Fruit fly (Drosophila melanogaster) whole organism, wandering third instar larva: ENCODE measurements around the gene Indy.

Experiments used
- Abd-B ChIP-seq: fragments of >200 bp; optimal IDR thresholded peaks from 2 replicates; lab custom pipeline; 2017; ENCODE audit warnings: missing biosample characterization, missing genetic modification characterization
- CG32264 ChIP-seq: fragments of 200-800 bp; sonication (Bioruptor generic); optimal IDR thresholded peaks from 2 replicates; lab custom pipeline; 2016; ENCODE audit warnings: missing biosample characterization, missing genetic modification characterization
- CG9705 ChIP-seq: fragments of 200-800 bp; sonication (Bioruptor generic); optimal IDR thresholded peaks from 2 replicates; lab custom pipeline; 2018; ENCODE audit warnings: missing biosample characterization, mild to moderate bottlenecking, missing genetic modification characterization
- CrebA ChIP-seq: fragments of 200-800 bp; sonication (Bioruptor generic); optimal IDR thresholded peaks from 2 replicates; lab custom pipeline; 2016; ENCODE audit warnings: missing biosample characterization, mild to moderate bottlenecking, missing genetic modification characterization, borderline replicate concordance
- Dif ChIP-seq: fragments of 200-275, 200-300 bp; sonication (Bioruptor generic); optimal IDR thresholded peaks from 2 replicates; lab custom pipeline; 2018; ENCODE audit warnings: missing biosample characterization, missing genetic modification characterization; ENCODE audit not compliant: partially characterized antibody
- GATAd ChIP-seq: sonication (Bioruptor generic); optimal IDR thresholded peaks from 2 replicates; lab custom pipeline; 2016; ENCODE audit warnings: missing biosample characterization, missing genetic modification characterization
- HLH106 ChIP-seq: fragments of 200-800 bp; optimal IDR thresholded peaks from 3 replicates; lab custom pipeline; 2019; ENCODE audit warnings: missing biosample characterization, mild to moderate bottlenecking, missing genetic modification characterization, moderate library complexity
- Hnf4 ChIP-seq: fragments of 200-800 bp; sonication (Bioruptor generic); optimal IDR thresholded peaks from 2 replicates; lab custom pipeline; 2016; ENCODE audit warnings: missing biosample characterization, mild to moderate bottlenecking, missing genetic modification characterization
- Hr83 ChIP-seq: fragments of 200-300 bp; sonication (Bioruptor generic); optimal IDR thresholded peaks from 2 replicates; lab custom pipeline; 2016; ENCODE audit warnings: missing biosample characterization, mild to moderate bottlenecking, missing genetic modification characterization, moderate library complexity; ENCODE audit not compliant: poor library complexity, severe bottlenecking
- Jra ChIP-seq: sonication (Bioruptor generic); optimal IDR thresholded peaks from 2 replicates; lab custom pipeline; 2016; ENCODE audit warnings: missing biosample characterization, missing genetic modification characterization
- Mio ChIP-seq: sonication (Bioruptor generic); optimal IDR thresholded peaks from 2 replicates; lab custom pipeline; 2016; ENCODE audit warnings: missing biosample characterization, missing genetic modification characterization
- Myc ChIP-seq: fragments of >200 bp; optimal IDR thresholded peaks from 2 replicates; lab custom pipeline; 2017
- N ChIP-seq: fragments of >200 bp; optimal IDR thresholded peaks from 2 replicates; lab custom pipeline; 2018; ENCODE audit warnings: missing biosample characterization, missing external identifiers, missing genetic modification characterization
- OdsH ChIP-seq: fragments of 200-800 bp; sonication (Bioruptor generic); optimal IDR thresholded peaks from 2 replicates; lab custom pipeline; 2016; ENCODE audit warnings: missing biosample characterization, mild to moderate bottlenecking, missing genetic modification characterization
- Rel ChIP-seq, 2 experiments: fragments of 200-800 bp; sonication (Bioruptor generic) in 1 of 2; optimal IDR thresholded peaks; 2 replicates in 1 of 2; 3 replicates in 1 of 2; lab custom pipeline; 2016 to 2019; ENCODE audit warnings: mild to moderate bottlenecking in 2 of 2, missing biosample characterization in 2 of 2, missing genetic modification characterization in 2 of 2, moderate library complexity in 1 of 2
- Sp1 ChIP-seq: fragments of 200-800 bp; sonication (Bioruptor generic); optimal IDR thresholded peaks from 3 replicates; lab custom pipeline; 2019; ENCODE audit warnings: missing biosample characterization, mild to moderate bottlenecking, missing genetic modification characterization, moderate library complexity
- Vsx2 ChIP-seq: fragments of 200-300, 225-300 bp; sonication (Bioruptor generic); optimal IDR thresholded peaks from 2 replicates; lab custom pipeline; 2018; ENCODE audit warnings: missing biosample characterization, missing genetic modification characterization; ENCODE audit not compliant: partially characterized antibody
- br ChIP-seq: fragments of 200-800 bp; sonication (Bioruptor generic); optimal IDR thresholded peaks from 2 replicates; lab custom pipeline; 2016; ENCODE audit warnings: missing biosample characterization, missing genetic modification characterization
- brk ChIP-seq: fragments of 200-800 bp; sonication (Bioruptor generic); optimal IDR thresholded peaks from 2 replicates; lab custom pipeline; 2016; ENCODE audit warnings: missing biosample characterization, mild to moderate bottlenecking, missing genetic modification characterization
- dsf ChIP-seq: sonication (Bioruptor generic); optimal IDR thresholded peaks from 2 replicates; lab custom pipeline; 2016; ENCODE audit warnings: missing biosample characterization, missing genetic modification characterization, borderline replicate concordance
- ey ChIP-seq: fragments of 200-800 bp; sonication (Bioruptor generic); optimal IDR thresholded peaks from 2 replicates; lab custom pipeline; 2016; ENCODE audit warnings: missing biosample characterization, missing genetic modification characterization
- foxo ChIP-seq, 2 experiments: fragments of 200-800 bp; sonication (Bioruptor generic); optimal IDR thresholded peaks; 2 replicates in 1 of 2; 3 replicates in 1 of 2; lab custom pipeline; 2016 to 2017; ENCODE audit warnings: missing biosample characterization in 2 of 2, missing genetic modification characterization in 2 of 2
- fru ChIP-seq: fragments of 200-800 bp; sonication (Bioruptor generic); optimal IDR thresholded peaks from 3 replicates; lab custom pipeline; 2016; ENCODE audit warnings: missing biosample characterization, mild to moderate bottlenecking, missing genetic modification characterization
- h ChIP-seq: fragments of 200-800 bp; sonication (Bioruptor generic); optimal IDR thresholded peaks from 3 replicates; lab custom pipeline; 2016; ENCODE audit warnings: missing biosample characterization, mild to moderate bottlenecking, missing genetic modification characterization
- jim ChIP-seq: fragments of 175-275, 200-325 bp; sonication (Bioruptor generic); optimal IDR thresholded peaks from 2 replicates; lab custom pipeline; 2016; ENCODE audit warnings: missing biosample characterization, mild to moderate bottlenecking, missing genetic modification characterization
- lola ChIP-seq: fragments of >200 bp; optimal IDR thresholded peaks from 2 replicates; lab custom pipeline; 2017; ENCODE audit warnings: missing biosample characterization, missing genetic modification characterization
- pan ChIP-seq: fragments of >200 bp; optimal IDR thresholded peaks from 2 replicates; lab custom pipeline; 2017
- psq ChIP-seq: fragments of 200-800 bp; sonication (Bioruptor generic); optimal IDR thresholded peaks from 3 replicates; lab custom pipeline; 2017; ENCODE audit warnings: missing biosample characterization, mild to moderate bottlenecking, missing genetic modification characterization, moderate library complexity
- rgr ChIP-seq: fragments of 200-800 bp; sonication (Bioruptor generic); optimal IDR thresholded peaks from 3 replicates; lab custom pipeline; 2016; ENCODE audit warnings: missing biosample characterization, mild to moderate bottlenecking, missing genetic modification characterization
- sage ChIP-seq: fragments of 200-800 bp; sonication (Bioruptor generic); optimal IDR thresholded peaks from 2 replicates; lab custom pipeline; 2016; ENCODE audit warnings: missing biosample characterization, mild to moderate bottlenecking, missing genetic modification characterization
- sv ChIP-seq: fragments of 200-800 bp; sonication (Bioruptor generic); optimal IDR thresholded peaks from 3 replicates; lab custom pipeline; 2016; ENCODE audit warnings: missing biosample characterization, missing genetic modification characterization
- tai ChIP-seq: sonication (Bioruptor generic); optimal IDR thresholded peaks from 2 replicates; lab custom pipeline; 2016; ENCODE audit warnings: missing biosample characterization, missing genetic modification characterization
- woc ChIP-seq: sonication (Bioruptor generic); optimal IDR thresholded peaks from 2 replicates; lab custom pipeline; 2016; ENCODE audit warnings: missing biosample characterization, mild to moderate bottlenecking, missing genetic modification characterization

Indy gene

dm6 chr3L:18800100-18800841 lies 45.8 kb downstream of the Indy start:
- peak; percentile 22 for TF ChIP-seq brk (GFP tag; lab: Kevin White, UChicago)
- TF ChIP-seq h (GFP tag; lab: Kevin White, UChicago) = no peak
- no peak for TF ChIP-seq sv (GFP tag; lab: Kevin White, UChicago)
- TF ChIP-seq woc (GFP tag; lab: Kevin White, UChicago) = no peak
- no peak for TF ChIP-seq ey (GFP tag; lab: Kevin White, UChicago)
- TF ChIP-seq Mio = no peak
- TF ChIP-seq psq = peak; percentile 64
- no peak for TF ChIP-seq Sp1 (GFP tag; lab: Kevin White, UChicago)
- TF ChIP-seq Vsx2 = peak; percentile 68
- TF ChIP-seq HLH106 (tag; lab: Kevin White, UChicago) = no peak
- no peak for TF ChIP-seq Hnf4
- TF ChIP-seq foxo (GFP tag; optimal IDR thresholded peaks at IDR 0.05; lab: Kevin White, UChicago) = peak in 1 of 2 experiments; percentile 6
- TF ChIP-seq Rel (GFP tag; optimal IDR thresholded peaks at IDR 0.05; lab: Kevin White, UChicago) = peak; percentile 48
- TF ChIP-seq Rel (tag; optimal IDR thresholded peaks at IDR 0.05; lab: Kevin White, UChicago) = no peak
- peak; percentile 12 for TF ChIP-seq jim (GFP tag; lab: Kevin White, UChicago)
- no peak for TF ChIP-seq Abd-B (GFP tag; lab: Kevin White, UChicago)
- TF ChIP-seq OdsH (GFP tag; lab: Kevin White, UChicago) = no peak
- TF ChIP-seq sage (GFP tag; lab: Kevin White, UChicago) = peak; percentile 66
- no peak for TF ChIP-seq Myc (lab: Kevin White, UChicago)
- TF ChIP-seq pan = no peak
- TF ChIP-seq br (GFP tag; lab: Kevin White, UChicago) = no peak
- TF ChIP-seq Dif (GFP tag; lab: Kevin White, UChicago) = peak; percentile 0
- TF ChIP-seq rgr (GFP tag; lab: Kevin White, UChicago) = no peak
- no peak for TF ChIP-seq CG32264 (GFP tag; lab: Kevin White, UChicago)
- no peak for TF ChIP-seq Hr83 (GFP tag; lab: Kevin White, UChicago)
- no peak for TF ChIP-seq Jra
- no peak for TF ChIP-seq CrebA (GFP tag; lab: Kevin White, UChicago)
- no peak for TF ChIP-seq fru
- no peak for TF ChIP-seq tai (GFP tag; lab: Kevin White, UChicago)
- no peak for TF ChIP-seq lola
- TF ChIP-seq dsf = no peak
- no peak for TF ChIP-seq CG9705 (GFP tag; lab: Kevin White, UChicago)
- no peak for TF ChIP-seq N (GFP tag; lab: Kevin White, UChicago)
- TF ChIP-seq, all 38 proteins: peak for 8

- no peak for TF ChIP-seq N (GFP tag; lab: Kevin White, UChicago)
These were observed 46.5 kb downstream of the Indy start for dm6 chr3L:18799508-18800062.

DNA sequence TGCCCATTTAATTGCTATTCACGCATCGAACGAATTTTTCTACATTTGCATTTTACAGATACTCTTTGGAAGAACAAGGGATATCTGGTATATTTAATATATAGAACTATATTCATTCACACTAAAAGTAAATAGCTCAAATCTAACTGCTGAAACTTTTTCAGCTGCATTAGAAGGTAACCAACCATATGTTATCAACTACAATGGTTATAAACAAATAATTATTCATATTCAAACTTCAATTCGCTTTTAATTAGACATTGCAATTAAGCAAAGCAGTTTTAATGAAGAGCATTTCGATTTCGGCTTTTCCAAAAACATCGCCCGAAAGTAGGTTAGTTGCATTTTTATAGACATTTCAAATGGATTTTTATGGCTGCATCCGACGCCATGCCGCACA lies 49.7 kb downstream of the Indy start:
- TF ChIP-seq dsf (no peak), Abd-B (GFP tag; lab: Kevin White, UChicago) (no peak), Mio (no peak), OdsH (GFP tag; lab: Kevin White, UChicago) (no peak), CG32264 (GFP tag; lab: Kevin White, UChicago) (no peak), psq (no peak), fru (no peak), GATAd (GFP tag; lab: Kevin White, UChicago) (no peak), rgr (GFP tag; lab: Kevin White, UChicago) (no peak)
